Worm (Caenorhabditis elegans) whole organism, L2 larva: ENCODE measurements around the gene efr-3.

Experiments
- F13H6.1 ChIP-seq: sonication (generic microtip); optimal IDR thresholded peaks from 2 replicates; lab custom pipeline; 2016; ENCODE audit warnings: missing genetic modification characterization, missing compliant biosample characterization
- egl-27 ChIP-seq: sonication (generic microtip); optimal IDR thresholded peaks from 3 replicates; lab custom pipeline; 2017; ENCODE audit warnings: missing biosample characterization, missing genetic modification reagents, missing genetic modification characterization
- fos-1 ChIP-seq: fragments of 150-350 bp; optimal IDR thresholded peaks from 2 replicates; lab custom pipeline; 2014; ENCODE audit warnings: missing biosample characterization, missing genetic modification characterization
- lin-39 ChIP-seq: fragments of 150-350 bp; optimal IDR thresholded peaks from 2 replicates; lab custom pipeline; 2014; ENCODE audit warnings: missing biosample characterization, missing genetic modification reagents, missing genetic modification characterization
- nhr-25 ChIP-seq: fragments of 150-350 bp; sonication (generic microtip); optimal IDR thresholded peaks from 3 replicates; lab custom pipeline; 2014; ENCODE audit warnings: missing biosample characterization, missing genetic modification characterization
- sma-3 ChIP-seq: sonication (generic microtip); optimal IDR thresholded peaks from 2 replicates; lab custom pipeline; 2016; ENCODE audit warnings: missing genetic modification reagents, missing genetic modification characterization, missing compliant biosample characterization
- snpc-4 ChIP-seq: fragments of 150-350 bp; optimal IDR thresholded peaks from 2 replicates; lab custom pipeline; 2014; ENCODE audit warnings: missing biosample characterization, missing genetic modification characterization
- unc-39 ChIP-seq: fragments of 150-350 bp; optimal IDR thresholded peaks from 2 replicates; lab custom pipeline; 2014; ENCODE audit warnings: missing biosample characterization, missing genetic modification characterization
- unc-62 ChIP-seq: fragments of 150-350 bp; optimal IDR thresholded peaks from 2 replicates; lab custom pipeline; 2014; ENCODE audit warnings: missing biosample characterization, missing genetic modification reagents, missing genetic modification characterization
- zag-1 ChIP-seq: fragments of 150-350 bp; optimal IDR thresholded peaks from 2 replicates; lab custom pipeline; 2014; ENCODE audit warnings: missing biosample characterization, missing genetic modification characterization
- ztf-11 ChIP-seq: sonication (generic microtip); optimal IDR thresholded peaks from 2 replicates; lab custom pipeline; 2017; ENCODE audit warnings: missing biosample characterization, missing genetic modification characterization

DNA sequence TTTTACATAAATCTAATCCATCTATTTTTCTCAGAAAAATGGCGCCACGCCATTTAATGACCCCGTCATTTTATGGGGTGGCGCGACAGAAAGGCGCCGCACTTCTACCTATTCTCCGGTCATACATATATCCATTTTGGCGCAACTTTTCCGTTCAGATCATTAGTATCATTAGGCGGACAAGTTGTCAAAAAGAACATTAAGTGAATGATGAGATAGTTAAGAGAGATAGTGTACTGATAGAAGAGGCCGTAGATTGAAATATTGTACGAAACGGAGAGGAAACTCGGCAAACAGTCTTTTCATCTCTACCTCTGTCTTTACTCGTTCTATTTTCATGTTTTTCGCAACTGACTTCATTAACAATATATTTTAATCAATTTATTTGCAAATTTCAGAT is 3.1 kb upstream of the efr-3 start, which contains the start of gene sma-6:
- no peak for TF ChIP-seq snpc-4 (tag; lab: Kevin White, UChicago)
- no peak for TF ChIP-seq ztf-11 (tag; lab: Kevin White, UChicago)
- no peak for TF ChIP-seq egl-27
- no peak for TF ChIP-seq lin-39
- TF ChIP-seq unc-39 (tag; lab: Kevin White, UChicago), result no peak
- no peak for TF ChIP-seq unc-62 (GFP tag; lab: Kevin White, UChicago)
- peak; percentile 50 for TF ChIP-seq sma-3 (GFP tag; lab: Kevin White, UChicago)
- TF ChIP-seq fos-1, result peak; percentile 32
- no peak for TF ChIP-seq F13H6.1
- no peak for TF ChIP-seq zag-1 (tag; lab: Kevin White, UChicago)
- TF ChIP-seq nhr-25 (tag; lab: Kevin White, UChicago), result no peak
